Fruit fly (Drosophila melanogaster) whole organism, embryonic: Measurements from ENCODE around the gene Cpr23B.
A peak's percentile ranks its signal among the peaks of the same experiment; 100 is the strongest.

Experiments used
- Atf3 ChIP-seq: fragments of 200-800 bp; sonication (Bioruptor generic); optimal IDR thresholded peaks from 3 replicates; lab custom pipeline; 2016; ENCODE audit warnings: missing biosample characterization, missing genetic modification characterization
- Awh ChIP-seq: fragments of 200-800 bp; sonication (Bioruptor generic); IDR thresholded peaks from 2 replicates; pipeline ENCODE4, ENCODE4 v1.3.6; 2022; ENCODE audit warnings: missing biosample characterization, missing genetic modification characterization
- Blimp-1 ChIP-seq: fragments of 200-800 bp; sonication (Bioruptor generic); optimal IDR thresholded peaks from 3 replicates; lab custom pipeline; 2018; ENCODE audit warnings: missing biosample characterization, missing genetic modification characterization, mild to moderate bottlenecking, moderate library complexity, missing genetic modification reagents
- CG10431 ChIP-seq: fragments of 200-800 bp; sonication (Bioruptor generic); optimal IDR thresholded peaks from 3 replicates; lab custom pipeline; 2018; ENCODE audit warnings: missing biosample characterization, mild to moderate bottlenecking, missing genetic modification characterization
- CG11695 ChIP-seq: fragments of 200-800 bp; sonication (Bioruptor generic); IDR thresholded peaks from 3 replicates; pipeline ENCODE4 v1.3.6; 2022; ENCODE audit warnings: missing biosample characterization, missing genetic modification characterization
- CG12071 ChIP-seq: fragments of 200-800 bp; sonication (Bioruptor generic); optimal IDR thresholded peaks from 3 replicates; lab custom pipeline; 2018; ENCODE audit warnings: missing biosample characterization, mild to moderate bottlenecking, missing genetic modification characterization
- CG12769 ChIP-seq: fragments of 200-800 bp; sonication (Bioruptor generic); optimal IDR thresholded peaks from 2 replicates; lab custom pipeline; 2019; ENCODE audit warnings: missing biosample characterization, mild to moderate bottlenecking, missing genetic modification characterization, moderate library complexity
- CG13894 ChIP-seq: fragments of 200-800 bp; sonication (Bioruptor generic); optimal IDR thresholded peaks from 3 replicates; lab custom pipeline; 2018; ENCODE audit warnings: missing biosample characterization, mild to moderate bottlenecking, missing genetic modification characterization, moderate library complexity
- CG2120 ChIP-seq: fragments of 200-800 bp; sonication (Bioruptor generic); optimal IDR thresholded peaks from 3 replicates; lab custom pipeline; 2016; ENCODE audit warnings: missing biosample characterization, missing genetic modification characterization
- CG2875 ChIP-seq: fragments of 200-800 bp; sonication (Bioruptor generic); optimal IDR thresholded peaks from 2 replicates; lab custom pipeline; 2017; ENCODE audit warnings: missing biosample characterization, mild to moderate bottlenecking, missing genetic modification characterization, missing genetic modification reagents
- CG30431 ChIP-seq: fragments of 200-800 bp; sonication (Bioruptor generic); optimal IDR thresholded peaks from 2 replicates; lab custom pipeline; 2017; ENCODE audit warnings: missing biosample characterization, missing genetic modification characterization
- CG31365 ChIP-seq: fragments of 200-800 bp; sonication (Bioruptor generic); optimal IDR thresholded peaks from 2 replicates; lab custom pipeline; 2018; ENCODE audit warnings: missing biosample characterization, mild to moderate bottlenecking, missing genetic modification characterization
- CG33213 ChIP-seq: fragments of 200-800 bp; sonication (Bioruptor generic); optimal IDR thresholded peaks from 3 replicates; lab custom pipeline; 2016; ENCODE audit warnings: missing biosample characterization, missing genetic modification characterization
- CG4360 ChIP-seq: fragments of 200-800 bp; sonication (Bioruptor generic); IDR thresholded peaks from 2 replicates; pipeline ENCODE4 v1.3.6; 2022; ENCODE audit warnings: missing biosample characterization, missing genetic modification characterization
- CG4854 ChIP-seq: fragments of 200-800 bp; sonication (Bioruptor generic); optimal IDR thresholded peaks from 2 replicates; lab custom pipeline; 2016; ENCODE audit warnings: missing biosample characterization, missing genetic modification characterization, inconsistent platforms
- CG5180 ChIP-seq: fragments of 200-800 bp; sonication (Bioruptor generic); optimal IDR thresholded peaks from 3 replicates; lab custom pipeline; 2017; ENCODE audit warnings: missing biosample characterization, missing genetic modification characterization, mild to moderate bottlenecking, moderate library complexity, missing genetic modification reagents
- CG5245 ChIP-seq: fragments of 200-800 bp; sonication (Bioruptor generic); optimal IDR thresholded peaks from 3 replicates; lab custom pipeline; 2016; ENCODE audit warnings: missing biosample characterization, missing genetic modification characterization
- CG6765 ChIP-seq: fragments of 200-800 bp; sonication (Bioruptor generic); optimal IDR thresholded peaks from 3 replicates; lab custom pipeline; 2017; ENCODE audit warnings: missing biosample characterization, mild to moderate bottlenecking, missing genetic modification characterization
- CG7357 ChIP-seq: fragments of 200-800 bp; sonication (Bioruptor generic); IDR thresholded peaks from 3 replicates; pipeline ENCODE4 v1.3.6; 2022; ENCODE audit warnings: missing biosample characterization, missing genetic modification characterization
- CG8944 ChIP-seq: fragments of 200-800 bp; sonication (Bioruptor generic); optimal IDR thresholded peaks from 3 replicates; lab custom pipeline; 2016; ENCODE audit warnings: missing biosample characterization, missing genetic modification characterization
- Dll ChIP-seq: fragments of 200-800 bp; sonication (Bioruptor generic); IDR thresholded peaks from 4 replicates; pipeline ENCODE4 v1.3.6; 2022; ENCODE audit warnings: missing biosample characterization, missing genetic modification characterization; ENCODE audit not compliant: partially characterized antibody
- Dref ChIP-seq: fragments of 200-800 bp; sonication (Bioruptor generic); IDR thresholded peaks from 2 replicates; pipeline ENCODE4 v1.3.6; 2022; ENCODE audit warnings: missing biosample characterization, missing genetic modification characterization
- Elba2 ChIP-seq: fragments of 200-800 bp; sonication (Bioruptor generic); optimal IDR thresholded peaks from 3 replicates; lab custom pipeline; 2016; ENCODE audit warnings: missing biosample characterization, missing genetic modification characterization
- Ets97D ChIP-seq: fragments of 200-800 bp; sonication (Bioruptor generic); optimal IDR thresholded peaks from 3 replicates; lab custom pipeline; 2016; ENCODE audit warnings: missing biosample characterization, missing genetic modification characterization
- Lhr ChIP-seq: fragments of 200-800 bp; sonication (Bioruptor generic); optimal IDR thresholded peaks from 3 replicates; lab custom pipeline; 2017; ENCODE audit warnings: mild to moderate bottlenecking, missing biosample characterization, missing genetic modification reagents, missing genetic modification characterization
- MTF-1 ChIP-seq: fragments of 200-800 bp; sonication (Bioruptor generic); optimal IDR thresholded peaks from 2 replicates; lab custom pipeline; 2018; ENCODE audit warnings: missing biosample characterization, mild to moderate bottlenecking, missing genetic modification characterization, borderline replicate concordance
- Mrtf ChIP-seq: fragments of 200-800 bp; sonication (Bioruptor generic); IDR thresholded peaks from 3 replicates; pipeline ENCODE4 v1.3.6; 2022; ENCODE audit warnings: missing biosample characterization, missing genetic modification characterization
- NC2α ChIP-seq: fragments of 200-800 bp; sonication (Bioruptor generic); optimal IDR thresholded peaks from 2 replicates; lab custom pipeline; 2016; ENCODE audit warnings: missing biosample characterization, missing genetic modification characterization
- NC2β ChIP-seq: fragments of 200-800 bp; sonication (Bioruptor generic); optimal IDR thresholded peaks from 2 replicates; lab custom pipeline; 2016; ENCODE audit warnings: missing biosample characterization, missing genetic modification characterization
- Rfx ChIP-seq: fragments of 200-800 bp; sonication (Bioruptor generic); IDR thresholded peaks from 2 replicates; pipeline ENCODE4 v1.3.6; 2022; ENCODE audit warnings: missing biosample characterization, missing genetic modification characterization
- Side ChIP-seq: fragments of 200-800 bp; sonication (Bioruptor generic); optimal IDR thresholded peaks from 2 replicates; lab custom pipeline; 2016; ENCODE audit warnings: missing biosample characterization, missing genetic modification characterization
- az2 ChIP-seq: fragments of 200-800 bp; sonication (Bioruptor generic); optimal IDR thresholded peaks from 3 replicates; lab custom pipeline; 2016; ENCODE audit warnings: missing biosample characterization, missing genetic modification characterization
- cas ChIP-seq: fragments of 200-800 bp; sonication (Bioruptor generic); IDR thresholded peaks from 2 replicates; pipeline ENCODE4 v1.3.6; 2022; ENCODE audit warnings: missing biosample characterization, missing genetic modification characterization
- cato ChIP-seq: fragments of 200-800 bp; sonication (Bioruptor generic); optimal IDR thresholded peaks from 2 replicates; lab custom pipeline; 2016; ENCODE audit warnings: missing biosample characterization, missing genetic modification characterization, borderline replicate concordance
- croc ChIP-seq: fragments of 200-800 bp; sonication (Bioruptor generic); conservative IDR thresholded peaks from 3 replicates; pipeline ENCODE4 v1.3.6; 2022; ENCODE audit warnings: missing biosample characterization, missing genetic modification characterization
- da ChIP-seq: fragments of 200-800 bp; sonication (Bioruptor generic); optimal IDR thresholded peaks from 2 replicates; lab custom pipeline; 2016; ENCODE audit warnings: missing biosample characterization, missing genetic modification characterization
- danr ChIP-seq: fragments of 200-800 bp; sonication (Bioruptor generic); IDR thresholded peaks from 2 replicates; pipeline ENCODE4 v1.3.6; 2022; ENCODE audit warnings: missing biosample characterization, missing genetic modification characterization
- dimm ChIP-seq: fragments of 200-800 bp; sonication (Bioruptor generic); IDR thresholded peaks from 2 replicates; pipeline ENCODE4 v1.3.6; 2022; ENCODE audit warnings: missing biosample characterization, missing genetic modification characterization
- dmrt11E ChIP-seq: fragments of 200-800 bp; sonication (Bioruptor generic); optimal IDR thresholded peaks from 3 replicates; lab custom pipeline; 2018; ENCODE audit warnings: missing biosample characterization, mild to moderate bottlenecking, missing genetic modification characterization, moderate library complexity
- fd3F ChIP-seq: fragments of 200-800 bp; sonication (Bioruptor generic); optimal IDR thresholded peaks from 2 replicates; lab custom pipeline; 2018; ENCODE audit warnings: missing biosample characterization, mild to moderate bottlenecking, missing genetic modification characterization, moderate library complexity
- gt ChIP-seq: fragments of 200-800 bp; sonication (Bioruptor generic); IDR thresholded peaks from 2 replicates; pipeline ENCODE4 v1.3.6; 2022; ENCODE audit warnings: missing biosample characterization, missing genetic modification characterization
- hth ChIP-seq: fragments of >200 bp; optimal IDR thresholded peaks from 2 replicates; lab custom pipeline; 2017; ENCODE audit warnings: inconsistent platforms
- lbe ChIP-seq: fragments of 200-800 bp; sonication (Bioruptor generic); optimal IDR thresholded peaks from 2 replicates; lab custom pipeline; 2016; ENCODE audit warnings: missing biosample characterization, mild to moderate bottlenecking, missing genetic modification characterization
- mld ChIP-seq: fragments of 200-800 bp; sonication (Bioruptor generic); IDR thresholded peaks from 3 replicates; pipeline ENCODE4 v1.3.6; 2022; ENCODE audit warnings: missing biosample characterization, missing genetic modification characterization; ENCODE audit not compliant: partially characterized antibody
- nerfin-2 ChIP-seq: fragments of 200-800 bp; sonication (Bioruptor generic); IDR thresholded peaks from 2 replicates; pipeline ENCODE4 v1.3.6; 2022; ENCODE audit warnings: missing biosample characterization, missing genetic modification characterization; ENCODE audit not compliant: partially characterized antibody
- scrt ChIP-seq: fragments of 200-800 bp; sonication (Bioruptor generic); optimal IDR thresholded peaks from 2 replicates; lab custom pipeline; 2018; ENCODE audit warnings: missing biosample characterization, mild to moderate bottlenecking, missing genetic modification characterization, moderate library complexity
- sd ChIP-seq: fragments of 200-800 bp; sonication (Bioruptor generic); optimal IDR thresholded peaks from 3 replicates; lab custom pipeline; 2018; ENCODE audit warnings: missing biosample characterization, mild to moderate bottlenecking, missing genetic modification characterization, moderate library complexity
- trh ChIP-seq: fragments of 200-800 bp; sonication (Bioruptor generic); optimal IDR thresholded peaks from 2 replicates; lab custom pipeline; 2016; ENCODE audit warnings: missing biosample characterization, missing genetic modification characterization
- unc-4 ChIP-seq: fragments of 200-800 bp; sonication (Bioruptor generic); IDR thresholded peaks from 2 replicates; pipeline ENCODE4 v1.3.6; 2022; ENCODE audit warnings: missing biosample characterization, missing genetic modification characterization; ENCODE audit not compliant: partially characterized antibody

Gene Cpr23B

dm6 chr2L:2886613-2887537, 48.7 kb downstream of the Cpr23B start:
- peak; percentile 73 for TF ChIP-seq Elba2
- TF ChIP-seq nerfin-2 (GFP tag; lab: Robert Waterston, UW), result no peak
- TF ChIP-seq Atf3, result no peak
- TF ChIP-seq CG2120 (GFP tag; lab: Kevin White, UChicago), result no peak
- TF ChIP-seq mld, result no peak
- no peak for TF ChIP-seq CG11695 (GFP tag; lab: Robert Waterston, UW)
- no peak for TF ChIP-seq dmrt11E
- peak; percentile 90 for TF ChIP-seq CG5180 (GFP tag; lab: Kevin White, UChicago)
- TF ChIP-seq CG5245 (GFP tag; lab: Kevin White, UChicago), result no peak
- no peak for TF ChIP-seq CG12071 (GFP tag; lab: Kevin White, UChicago)
- no peak for TF ChIP-seq gt (GFP tag; lab: Robert Waterston, UW)
- TF ChIP-seq CG8944, result no peak
- no peak for TF ChIP-seq hth (lab: Kevin White, UChicago)
- no peak for TF ChIP-seq CG31365 (tag; lab: Kevin White, UChicago)
- no peak for TF ChIP-seq Blimp-1
- no peak for TF ChIP-seq Ets97D (GFP tag; lab: Kevin White, UChicago)
- no peak for TF ChIP-seq CG13894 (tag; lab: Kevin White, UChicago)
- TF ChIP-seq danr, result no peak
- no peak for TF ChIP-seq Mrtf
- TF ChIP-seq CG33213 (GFP tag; lab: Kevin White, UChicago), result no peak
- no peak for TF ChIP-seq cas
- TF ChIP-seq cato (GFP tag; lab: Kevin White, UChicago), result no peak
- TF ChIP-seq NC2α (GFP tag; lab: Kevin White, UChicago), result no peak
- TF ChIP-seq Awh, result no peak
- no peak for TF ChIP-seq Dref (GFP tag; lab: Robert Waterston, UW)
- TF ChIP-seq da (GFP tag; lab: Kevin White, UChicago), result no peak
- TF ChIP-seq CG30431 (GFP tag; lab: Kevin White, UChicago), result no peak
- TF ChIP-seq Rfx (GFP tag; lab: Robert Waterston, UW), result no peak
- TF ChIP-seq CG10431 (GFP tag; lab: Kevin White, UChicago), result no peak
- TF ChIP-seq unc-4 (GFP tag; lab: Robert Waterston, UW), result 0 out of 2 replicates have a peak, but pooled peaks have one; percentile 17
- TF ChIP-seq CG2875 (GFP tag; lab: Kevin White, UChicago), result no peak
- TF ChIP-seq scrt, result no peak
- peak; percentile 72 for TF ChIP-seq sd (tag; lab: Kevin White, UChicago)
- no peak for TF ChIP-seq az2 (GFP tag; lab: Kevin White, UChicago)
- no peak for TF ChIP-seq CG4854 (GFP tag; lab: Kevin White, UChicago)
- TF ChIP-seq fd3F (GFP tag; lab: Kevin White, UChicago), result no peak
- TF ChIP-seq trh (GFP tag; lab: Kevin White, UChicago), result no peak
- TF ChIP-seq CG6765, result no peak
- no peak for TF ChIP-seq Lhr (GFP tag; lab: Kevin White, UChicago)
- TF ChIP-seq CG4360 (GFP tag; lab: Robert Waterston, UW), result peak; percentile 65
- peak; percentile 1 for TF ChIP-seq lbe (GFP tag; lab: Kevin White, UChicago)
- TF ChIP-seq CG7357, result no peak
- no peak for TF ChIP-seq CG12769 (tag; lab: Kevin White, UChicago)
- no peak for TF ChIP-seq NC2β (GFP tag; lab: Kevin White, UChicago)
- TF ChIP-seq MTF-1, result no peak
- TF ChIP-seq Side, result no peak
- no peak for TF ChIP-seq dimm (GFP tag; lab: Robert Waterston, UW)
- TF ChIP-seq Dll (GFP tag; lab: Robert Waterston, UW), result peak; percentile 38; the same call in 1 of the 4 replicates
- TF ChIP-seq croc (GFP tag; lab: Robert Waterston, UW), result no peak
